Worm (Caenorhabditis elegans): ENCODE results near the gene srw-144.

ce11 chrV:2962960-2963359, 2.2 kb upstream of the srw-144 start, which contains the start of gene srw-138:
- TF ChIP-seq ama-1 (optimal IDR thresholded peaks at IDR 0.05) (no peak), F13C5.2 (tag; optimal IDR thresholded peaks at IDR 0.05) (no peak), ceh-36 (tag; optimal IDR thresholded peaks at IDR 0.05) (no peak), tra-4 (tag; optimal IDR thresholded peaks at IDR 0.05) (no peak), tbx-37 (GFP tag; conservative IDR thresholded peaks at IDR 0.05) (no peak), B0310.2 (tag; optimal IDR thresholded peaks at IDR 0.05) (no peak), scrt-1 (GFP tag; IDR thresholded peaks at IDR 0.05) (no peak), tbx-11 (GFP tag; IDR thresholded peaks at IDR 0.05) (no peak), flt-1 (GFP tag; IDR thresholded peaks at IDR 0.05) (no peak)

Measured in whole organism, early embryonic.